Fruit fly (Drosophila melanogaster) whole organism, prepupa: ENCODE results near the gene Sry-alpha.

Experiments used
- Blimp-1 ChIP-seq: fragments of 200-800 bp; sonication (Bioruptor generic); optimal IDR thresholded peaks from 3 replicates; lab custom pipeline; 2017; ENCODE audit warnings: missing biosample characterization, missing genetic modification characterization, mild to moderate bottlenecking, moderate library complexity, missing genetic modification reagents
- CG10631 ChIP-seq: fragments of 200-800 bp; sonication (Bioruptor generic); optimal IDR thresholded peaks from 2 replicates; lab custom pipeline; 2016; ENCODE audit warnings: missing biosample characterization, missing genetic modification characterization
- CG10669 ChIP-seq: fragments of 200-800 bp; sonication (Bioruptor generic); optimal IDR thresholded peaks from 3 replicates; lab custom pipeline; 2018; ENCODE audit warnings: missing biosample characterization, mild to moderate bottlenecking, missing genetic modification characterization, moderate library complexity
- CG11294 ChIP-seq: fragments of 200-800 bp; sonication (Bioruptor generic); IDR thresholded peaks from 2 replicates; pipeline ENCODE4 v1.3.6; 2022; ENCODE audit warnings: missing biosample characterization, missing genetic modification characterization
- CG11902 ChIP-seq: fragments of 200-800 bp; sonication (Bioruptor generic); optimal IDR thresholded peaks from 3 replicates; lab custom pipeline; 2016; ENCODE audit warnings: missing biosample characterization, missing genetic modification characterization
- CG15336 ChIP-seq: fragments of 200-800 bp; sonication (Bioruptor generic); IDR thresholded peaks from 2 replicates; pipeline ENCODE4 v1.3.6; 2022; ENCODE audit warnings: missing biosample characterization, missing genetic modification characterization
- CG1621 ChIP-seq: fragments of 200-800 bp; sonication (Bioruptor generic); optimal IDR thresholded peaks from 3 replicates; lab custom pipeline; 2018; ENCODE audit warnings: missing biosample characterization, mild to moderate bottlenecking, missing genetic modification characterization
- CG16779 ChIP-seq: fragments of 200-800 bp; sonication (Bioruptor generic); optimal IDR thresholded peaks from 3 replicates; lab custom pipeline; 2017; ENCODE audit warnings: missing biosample characterization, mild to moderate bottlenecking, missing genetic modification characterization
- CG3032 ChIP-seq: fragments of 200-800 bp; optimal IDR thresholded peaks from 2 replicates; lab custom pipeline; 2019; ENCODE audit warnings: missing biosample characterization, mild to moderate bottlenecking, missing genetic modification characterization, moderate library complexity
- CG31627 ChIP-seq: fragments of 200-800 bp; sonication (Bioruptor generic); optimal IDR thresholded peaks from 3 replicates; lab custom pipeline; 2016; ENCODE audit warnings: missing biosample characterization, missing genetic modification characterization
- CG34406 ChIP-seq: fragments of 200-800 bp; sonication (Bioruptor generic); optimal IDR thresholded peaks from 3 replicates; lab custom pipeline; 2016; ENCODE audit warnings: missing biosample characterization, missing genetic modification characterization
- CG3919 ChIP-seq: fragments of 200-800 bp; sonication (Bioruptor generic); optimal IDR thresholded peaks from 3 replicates; lab custom pipeline; 2016; ENCODE audit warnings: missing biosample characterization, missing genetic modification characterization
- CG4318 ChIP-seq: fragments of 200-800 bp; sonication (Bioruptor generic); optimal IDR thresholded peaks from 3 replicates; lab custom pipeline; 2017; ENCODE audit warnings: missing biosample characterization, mild to moderate bottlenecking, missing genetic modification characterization
- CG6163 ChIP-seq: fragments of 200-800 bp; sonication (Bioruptor generic); IDR thresholded peaks from 3 replicates; pipeline ENCODE4 v1.3.6; 2022; ENCODE audit warnings: missing biosample characterization, missing genetic modification characterization
- CG6276 ChIP-seq: fragments of 200-800 bp; sonication (Bioruptor generic); optimal IDR thresholded peaks from 2 replicates; lab custom pipeline; 2017; ENCODE audit warnings: missing biosample characterization, mild to moderate bottlenecking, missing genetic modification characterization
- CG6854 ChIP-seq: fragments of 200-800 bp; sonication (Bioruptor generic); optimal IDR thresholded peaks from 2 replicates; lab custom pipeline; 2017; ENCODE audit warnings: missing biosample characterization, mild to moderate bottlenecking, missing genetic modification characterization
- CG7368 ChIP-seq: fragments of 200-800 bp; sonication (Bioruptor generic); optimal IDR thresholded peaks from 3 replicates; lab custom pipeline; 2016; ENCODE audit warnings: missing biosample characterization, missing genetic modification characterization
- CG8119 ChIP-seq: fragments of 200-800 bp; sonication (Bioruptor generic); IDR thresholded peaks from 3 replicates; pipeline ENCODE4 v1.3.6; 2022; ENCODE audit warnings: missing biosample characterization, missing genetic modification characterization
- CG8632 ChIP-seq: fragments of 200-800 bp; sonication (Bioruptor generic); optimal IDR thresholded peaks from 3 replicates; lab custom pipeline; 2016; ENCODE audit warnings: missing biosample characterization, missing genetic modification characterization
- CG9139 ChIP-seq: fragments of 200-800 bp; sonication (Bioruptor generic); optimal IDR thresholded peaks from 3 replicates; lab custom pipeline; 2017; ENCODE audit warnings: missing biosample characterization, mild to moderate bottlenecking, missing genetic modification characterization
- Eip75B ChIP-seq: fragments of 200-800 bp; sonication (Bioruptor generic); optimal IDR thresholded peaks from 3 replicates; lab custom pipeline; 2016; ENCODE audit warnings: missing biosample characterization, missing genetic modification characterization
- Eip78C ChIP-seq: fragments of 200-800 bp; sonication (Bioruptor generic); peaks from one replicate; lab custom pipeline; 2016; ENCODE audit warnings: missing biosample characterization, missing genetic modification characterization
- Eip93F ChIP-seq: fragments of 200-800 bp; sonication (Bioruptor generic); optimal IDR thresholded peaks from 2 replicates; lab custom pipeline; 2016; ENCODE audit warnings: missing biosample characterization, mild to moderate bottlenecking, missing genetic modification characterization
- Ets21C ChIP-seq: fragments of 200-800 bp; sonication (Bioruptor generic); optimal IDR thresholded peaks from 3 replicates; lab custom pipeline; 2016; ENCODE audit warnings: missing biosample characterization, missing genetic modification characterization
- Ets96B ChIP-seq: fragments of 200-800 bp; optimal IDR thresholded peaks from 2 replicates; lab custom pipeline; 2019; ENCODE audit warnings: missing biosample characterization, mild to moderate bottlenecking, missing genetic modification characterization, moderate library complexity
- Hr39 ChIP-seq: fragments of 200-800 bp; sonication (Bioruptor generic); optimal IDR thresholded peaks from 2 replicates; lab custom pipeline; 2016; ENCODE audit warnings: missing biosample characterization, missing genetic modification characterization
- Hr4 ChIP-seq: fragments of 200-800 bp; sonication (Bioruptor generic); optimal IDR thresholded peaks from 3 replicates; lab custom pipeline; 2016; ENCODE audit warnings: missing biosample characterization, missing genetic modification characterization
- Lpt ChIP-seq: fragments of 200-800 bp; sonication (Bioruptor generic); optimal IDR thresholded peaks from 3 replicates; lab custom pipeline; 2016; ENCODE audit warnings: missing biosample characterization, missing genetic modification characterization
- Met ChIP-seq: fragments of 200-800 bp; sonication (Bioruptor generic); optimal IDR thresholded peaks from 3 replicates; lab custom pipeline; 2016; ENCODE audit warnings: missing biosample characterization, missing genetic modification characterization
- OdsH ChIP-seq: fragments of 200-800 bp; sonication (Bioruptor generic); optimal IDR thresholded peaks from 3 replicates; lab custom pipeline; 2016; ENCODE audit warnings: missing biosample characterization, missing genetic modification characterization
- Smox ChIP-seq: fragments of 200-800 bp; sonication (Bioruptor generic); optimal IDR thresholded peaks from 3 replicates; lab custom pipeline; 2016; ENCODE audit warnings: missing biosample characterization, missing genetic modification characterization
- Sox14 ChIP-seq: fragments of 200-800 bp; sonication (Bioruptor generic); optimal IDR thresholded peaks from 3 replicates; lab custom pipeline; 2016; ENCODE audit warnings: missing biosample characterization, missing genetic modification characterization
- Sox15 ChIP-seq: fragments of 200-800 bp; sonication (Bioruptor generic); optimal IDR thresholded peaks from 3 replicates; lab custom pipeline; 2016; ENCODE audit warnings: missing biosample characterization, missing genetic modification characterization
- acj6 ChIP-seq: fragments of 200-800 bp; sonication (Bioruptor generic); optimal IDR thresholded peaks from 3 replicates; lab custom pipeline; 2016; ENCODE audit warnings: missing biosample characterization, missing genetic modification characterization
- cyc ChIP-seq: fragments of 200-800 bp; sonication (Bioruptor generic); optimal IDR thresholded peaks from 3 replicates; lab custom pipeline; 2016; ENCODE audit warnings: missing biosample characterization, missing genetic modification characterization
- dac ChIP-seq: fragments of 200-800 bp; sonication (Bioruptor generic); optimal IDR thresholded peaks from 2 replicates; lab custom pipeline; 2017; ENCODE audit warnings: missing biosample characterization, mild to moderate bottlenecking, missing genetic modification characterization
- dsx ChIP-seq: fragments of 200-800 bp; optimal IDR thresholded peaks from 3 replicates; lab custom pipeline; 2019; ENCODE audit warnings: missing biosample characterization, mild to moderate bottlenecking, missing genetic modification characterization, moderate library complexity; ENCODE audit not compliant: poor library complexity, severe bottlenecking
- esn ChIP-seq: fragments of 200-800 bp; sonication (Bioruptor generic); optimal IDR thresholded peaks from 2 replicates; lab custom pipeline; 2016; ENCODE audit warnings: missing biosample characterization, mild to moderate bottlenecking, missing genetic modification characterization, moderate library complexity
- fd59A ChIP-seq: fragments of 200-800 bp; sonication (Bioruptor generic); optimal IDR thresholded peaks from 2 replicates; lab custom pipeline; 2017; ENCODE audit warnings: missing biosample characterization, mild to moderate bottlenecking, missing genetic modification characterization, missing genetic modification reagents
- fkh ChIP-seq: fragments of 200-800 bp; sonication (Bioruptor generic); optimal IDR thresholded peaks from 3 replicates; lab custom pipeline; 2017; ENCODE audit warnings: missing biosample characterization, mild to moderate bottlenecking, missing genetic modification characterization, moderate library complexity
- lz ChIP-seq: fragments of 200-800 bp; sonication (Bioruptor generic); optimal IDR thresholded peaks from 3 replicates; lab custom pipeline; 2016; ENCODE audit warnings: missing biosample characterization, missing genetic modification characterization
- pdm3 ChIP-seq: fragments of 200-800 bp; sonication (Bioruptor generic); optimal IDR thresholded peaks from 3 replicates; lab custom pipeline; 2016; ENCODE audit warnings: missing biosample characterization, missing genetic modification characterization
- salr ChIP-seq, 2 experiments: fragments of 200-800 bp; sonication (Bioruptor generic); optimal IDR thresholded peaks; 3 replicates each; lab custom pipeline; 2016 to 2018; ENCODE audit warnings: missing biosample characterization in 2 of 2, missing genetic modification characterization in 2 of 2, mild to moderate bottlenecking in 1 of 2
- spab ChIP-seq: fragments of 200-800 bp; sonication (Bioruptor generic); optimal IDR thresholded peaks from 2 replicates; lab custom pipeline; 2017; ENCODE audit warnings: missing biosample characterization, mild to moderate bottlenecking, missing genetic modification characterization, missing genetic modification reagents
- svp ChIP-seq: fragments of 200-800 bp; sonication (Bioruptor generic); peaks from one replicate; lab custom pipeline; 2016; ENCODE audit warnings: missing biosample characterization, missing genetic modification characterization
- topi ChIP-seq: fragments of 200-800 bp; sonication (Bioruptor generic); optimal IDR thresholded peaks from 3 replicates; lab custom pipeline; 2016; ENCODE audit warnings: missing biosample characterization, missing genetic modification characterization
- vri ChIP-seq: fragments of 200-800 bp; sonication (Bioruptor generic); optimal IDR thresholded peaks from 3 replicates; lab custom pipeline; 2016; ENCODE audit warnings: missing biosample characterization, mild to moderate bottlenecking, missing genetic modification characterization

Gene Sry-alpha

DNA sequence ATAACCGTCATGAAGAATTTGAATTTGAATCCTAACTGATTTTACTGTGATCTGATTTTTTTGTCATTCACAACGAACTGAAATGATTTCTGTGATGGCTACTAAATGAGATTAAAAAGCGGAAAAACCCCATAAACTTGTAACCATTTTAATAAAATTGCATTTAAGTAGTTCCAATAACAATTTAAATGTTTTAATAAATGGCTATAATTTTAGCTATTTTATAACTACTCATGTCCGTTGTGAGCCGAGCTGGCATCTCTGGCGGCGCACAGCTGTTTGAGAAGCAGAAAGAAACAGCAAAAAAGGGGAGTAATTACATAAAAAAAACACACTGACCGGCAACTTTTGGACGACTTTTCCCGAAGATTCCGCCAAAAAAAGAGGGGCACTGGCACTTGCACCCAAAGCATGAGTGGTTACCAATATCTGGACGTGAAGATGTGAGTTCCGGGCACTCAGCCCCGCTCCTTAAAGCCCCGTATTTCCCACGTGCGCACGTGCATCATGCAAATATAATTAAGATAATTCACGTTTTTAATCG lies 17.1 kb downstream of the Sry-alpha start, which contains the start of the genes CG7950 and Rpp14a (continued):
- TF ChIP-seq CG9139 (GFP tag; lab: Kevin White, UChicago) (no peak), Smox (peak; percentile 86), Hr4 (GFP tag; lab: Kevin White, UChicago) (peak; percentile 89), pdm3 (GFP tag; lab: Kevin White, UChicago) (peak; percentile 92), fd59A (GFP tag; lab: Kevin White, UChicago) (peak; percentile 53), CG1621 (tag; lab: Kevin White, UChicago) (peak; percentile 78), CG34406 (peak; percentile 80), vri (GFP tag; lab: Kevin White, UChicago) (peak; percentile 96), CG15336 (peak; percentile 75), CG8119 (GFP tag; lab: Robert Waterston, UW) (peak; percentile 79), CG16779 (tag; lab: Kevin White, UChicago) (peak; percentile 61), CG7368 (GFP tag; lab: Kevin White, UChicago) (peak; percentile 67), fkh (GFP tag; lab: Kevin White, UChicago) (no peak), Sox14 (GFP tag; lab: Kevin White, UChicago) (peak; percentile 91), CG3919 (GFP tag; lab: Kevin White, UChicago) (peak; percentile 85), Ets21C (peak; percentile 84), CG3032 (tag; lab: Kevin White, UChicago) (peak; percentile 86), Eip93F (GFP tag; lab: Kevin White, UChicago) (peak; percentile 77)

DNA sequence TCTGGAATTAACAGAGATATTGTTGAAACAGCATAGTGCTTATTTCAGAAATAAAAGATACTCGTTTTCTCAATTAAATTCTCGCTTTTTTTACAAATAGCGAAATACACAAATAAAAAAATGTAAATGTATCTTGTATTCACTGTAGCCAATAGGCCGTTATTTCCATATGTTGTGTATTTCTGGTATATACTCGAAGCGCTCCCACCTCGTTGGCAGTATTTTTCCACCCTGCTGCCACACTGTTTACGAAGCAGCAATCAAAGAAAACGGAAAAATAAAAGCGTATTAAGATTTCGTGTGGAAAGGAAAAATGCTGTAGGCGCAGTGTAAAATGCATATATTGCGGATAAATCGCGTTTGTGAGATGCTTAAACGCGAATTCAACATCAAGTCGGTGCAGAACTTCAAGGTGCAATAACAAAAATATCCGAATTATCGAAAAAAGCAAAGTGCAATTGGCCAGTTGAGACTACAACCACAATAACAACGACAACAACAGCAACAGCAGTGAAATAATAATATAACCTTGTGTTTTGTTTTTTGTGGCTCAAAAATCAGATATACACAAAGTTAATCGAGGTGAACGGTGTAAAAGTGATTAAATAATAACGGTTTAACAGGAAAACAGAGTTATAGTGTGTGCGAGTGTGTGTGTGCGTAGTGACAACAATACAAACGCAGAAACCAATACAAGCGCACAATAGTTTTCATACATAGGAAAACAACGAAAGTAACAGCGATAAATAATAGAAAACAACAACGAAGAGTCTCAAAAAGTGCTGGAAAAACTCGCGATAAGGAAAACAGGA lies 18.7 kb downstream of the Sry-alpha start, which contains the start of gene sima:
Gene sima (plus strand): TSS at position 255 of the 812 bp plus-strand sequence.
- TF ChIP-seq fd59A (GFP tag; lab: Kevin White, UChicago) (no peak), spab (GFP tag; lab: Kevin White, UChicago) (no peak), cyc (peak; percentile 19), CG6854 (GFP tag; lab: Kevin White, UChicago) (peak; percentile 58), dac (no peak), CG4318 (GFP tag; lab: Kevin White, UChicago) (no peak), CG11902 (GFP tag; lab: Kevin White, UChicago) (no peak), Eip75B (no peak), svp (peak; percentile 28), topi (GFP tag; lab: Kevin White, UChicago) (peak; percentile 35), Hr4 (GFP tag; lab: Kevin White, UChicago) (peak; percentile 5), CG10669 (GFP tag; lab: Kevin White, UChicago) (no peak), CG3032 (tag; lab: Kevin White, UChicago) (no peak), Lpt (no peak), Met (GFP tag; lab: Kevin White, UChicago) (peak; percentile 13), CG1621 (tag; lab: Kevin White, UChicago) (no peak), CG8632 (GFP tag; lab: Kevin White, UChicago) (no peak), Ets96B (tag; lab: Kevin White, UChicago) (no peak), pdm3 (GFP tag; lab: Kevin White, UChicago) (peak; percentile 42), CG31627 (GFP tag; lab: Kevin White, UChicago) (peak; percentile 24), Sox15 (no peak), esn (GFP tag; lab: Kevin White, UChicago) (peak; percentile 19), Hr39 (GFP tag; lab: Kevin White, UChicago) (peak; percentile 36), CG9139 (GFP tag; lab: Kevin White, UChicago) (peak; percentile 28), CG6163 (GFP tag; lab: Robert Waterston, UW) (peak; percentile 61), salr (GFP tag; optimal IDR thresholded peaks at IDR 0.05; lab: Kevin White, UChicago) (no peak), OdsH (GFP tag; lab: Kevin White, UChicago) (peak; percentile 43), lz (peak; percentile 41), acj6 (peak; percentile 6), fkh (GFP tag; lab: Kevin White, UChicago) (peak; percentile 10), Blimp-1 (peak; percentile 1), Eip78C (GFP tag; lab: Kevin White, UChicago) (peak; percentile 77), dsx (GFP tag; lab: Kevin White, UChicago) (no peak), vri (GFP tag; lab: Kevin White, UChicago) (peak; percentile 48), CG6276 (peak; percentile 14), CG10631 (GFP tag; lab: Kevin White, UChicago) (no peak), CG11294 (GFP tag; lab: Robert Waterston, UW) (0 out of 2 replicates have a peak, but pooled peaks have one; percentile 17)
